Fruit fly (Drosophila melanogaster) whole organism, pupa: ENCODE data around the gene CG31248.

Source experiments
- Ets98B ChIP-seq: fragments of 200-800 bp; sonication (Bioruptor generic); IDR thresholded peaks from 2 replicates; pipeline ENCODE4 v1.3.6; 2022; ENCODE audit warnings: missing biosample characterization, missing genetic modification characterization
- Pif1A ChIP-seq: fragments of 200-800 bp; sonication (Bioruptor generic); optimal IDR thresholded peaks from 3 replicates; lab custom pipeline; 2016; ENCODE audit warnings: missing biosample characterization, missing genetic modification characterization

dm6 chr3R:7111206-7111858 is 17.8 kb upstream of the CG31248 start:
- TF ChIP-seq Ets98B (no peak), Pif1A (no peak)
